Fruit fly (Drosophila melanogaster) whole organism, embryonic: Measurements from ENCODE around the gene CG14961.

Experiments
- B-H2 ChIP-seq: fragments of 200-800 bp; sonication (Bioruptor generic); optimal IDR thresholded peaks from 2 replicates; lab custom pipeline; 2018; ENCODE audit warnings: missing biosample characterization, mild to moderate bottlenecking, missing genetic modification characterization
- CG10366 ChIP-seq: fragments of 200-800 bp; sonication (Bioruptor generic); IDR thresholded peaks from 2 replicates; pipeline ENCODE4 v1.3.6; 2022; ENCODE audit warnings: missing biosample characterization, missing genetic modification characterization
- CG10543 ChIP-seq: fragments of 200-800 bp; sonication (Bioruptor generic); optimal IDR thresholded peaks from 3 replicates; lab custom pipeline; 2017; ENCODE audit warnings: missing biosample characterization, mild to moderate bottlenecking, missing genetic modification characterization, moderate library complexity
- CG11398 ChIP-seq: fragments of 200-800 bp; sonication (Bioruptor generic); optimal IDR thresholded peaks from 2 replicates; lab custom pipeline; 2016; ENCODE audit warnings: missing biosample characterization, missing genetic modification characterization
- CG11695 ChIP-seq: fragments of 200-800 bp; sonication (Bioruptor generic); IDR thresholded peaks from 3 replicates; pipeline ENCODE4 v1.3.6; 2022; ENCODE audit warnings: missing biosample characterization, missing genetic modification characterization
- CG12155 ChIP-seq: fragments of 200-800 bp; sonication (Bioruptor generic); optimal IDR thresholded peaks from 3 replicates; lab custom pipeline; 2016; ENCODE audit warnings: missing biosample characterization, missing genetic modification characterization
- CG12659 ChIP-seq: fragments of 200-800 bp; sonication (Bioruptor generic); optimal IDR thresholded peaks from 3 replicates; lab custom pipeline; 2017; ENCODE audit warnings: mild to moderate bottlenecking, missing biosample characterization, missing genetic modification reagents, missing genetic modification characterization
- CG14667 ChIP-seq: fragments of 200-800 bp; sonication (Bioruptor generic); IDR thresholded peaks from 2 replicates; pipeline ENCODE4 v1.3.6; 2022; ENCODE audit warnings: missing biosample characterization, missing genetic modification characterization
- CG15073 ChIP-seq: fragments of 200-800 bp; sonication (Bioruptor generic); optimal IDR thresholded peaks from 2 replicates; lab custom pipeline; 2016; ENCODE audit warnings: missing biosample characterization, missing genetic modification characterization
- CG1647 ChIP-seq: fragments of 200-800 bp; sonication (Bioruptor generic); optimal IDR thresholded peaks from 3 replicates; lab custom pipeline; 2016; ENCODE audit warnings: missing biosample characterization, missing genetic modification characterization
- CG17612 ChIP-seq: fragments of 200-800 bp; sonication (Bioruptor generic); IDR thresholded peaks from 2 replicates; pipeline ENCODE4 v1.3.6; 2022; ENCODE audit warnings: missing biosample characterization, missing genetic modification characterization
- CG17829 ChIP-seq: fragments of 200-800 bp; optimal IDR thresholded peaks from 2 replicates; lab custom pipeline; 2019; ENCODE audit warnings: missing biosample characterization, mild to moderate bottlenecking, missing genetic modification characterization, moderate library complexity
- CG2116 ChIP-seq: fragments of 200-800 bp; sonication (Bioruptor generic); optimal IDR thresholded peaks from 3 replicates; lab custom pipeline; 2018; ENCODE audit warnings: missing biosample characterization, mild to moderate bottlenecking, missing genetic modification characterization
- CG2712 ChIP-seq: fragments of 200-800 bp; optimal IDR thresholded peaks from 3 replicates; lab custom pipeline; 2019; ENCODE audit warnings: missing biosample characterization, mild to moderate bottlenecking, missing genetic modification characterization, moderate library complexity
- CG30020 ChIP-seq: fragments of 200-800 bp; optimal IDR thresholded peaks from 2 replicates; lab custom pipeline; 2019; ENCODE audit warnings: missing biosample characterization, mild to moderate bottlenecking, missing genetic modification characterization, moderate library complexity
- CG30431 ChIP-seq: fragments of 200-800 bp; sonication (Bioruptor generic); optimal IDR thresholded peaks from 2 replicates; lab custom pipeline; 2017; ENCODE audit warnings: missing biosample characterization, missing genetic modification characterization
- CG3163 ChIP-seq: fragments of 200-800 bp; sonication (Bioruptor generic); optimal IDR thresholded peaks from 3 replicates; lab custom pipeline; 2016; ENCODE audit warnings: missing biosample characterization, missing genetic modification characterization
- CG32767 ChIP-seq: fragments of 200-800 bp; sonication (Bioruptor generic); IDR thresholded peaks from 2 replicates; pipeline ENCODE4 v1.3.6; 2022; ENCODE audit warnings: missing biosample characterization, missing genetic modification characterization
- CG32772 ChIP-seq: fragments of 200-800 bp; sonication (Bioruptor generic); IDR thresholded peaks from 2 replicates; pipeline ENCODE4 v1.3.6; 2022; ENCODE audit warnings: missing biosample characterization, missing genetic modification characterization
- CG3407 ChIP-seq: fragments of 200-800 bp; sonication (Bioruptor generic); optimal IDR thresholded peaks from 2 replicates; lab custom pipeline; 2018; ENCODE audit warnings: missing biosample characterization, mild to moderate bottlenecking, missing genetic modification characterization
- CG6765 ChIP-seq: fragments of 200-800 bp; sonication (Bioruptor generic); optimal IDR thresholded peaks from 3 replicates; lab custom pipeline; 2017; ENCODE audit warnings: missing biosample characterization, mild to moderate bottlenecking, missing genetic modification characterization
- CG9437 ChIP-seq: fragments of 200-800 bp; sonication (Bioruptor generic); optimal IDR thresholded peaks from 2 replicates; lab custom pipeline; 2018; ENCODE audit warnings: missing biosample characterization, mild to moderate bottlenecking, missing genetic modification characterization
- CG9609 ChIP-seq: fragments of 200-800 bp; sonication (Bioruptor generic); optimal IDR thresholded peaks from 3 replicates; lab custom pipeline; 2016; ENCODE audit warnings: missing biosample characterization, missing genetic modification characterization
- CG9727 ChIP-seq: fragments of 200-800 bp; sonication (Bioruptor generic); optimal IDR thresholded peaks from 3 replicates; lab custom pipeline; 2017; ENCODE audit warnings: missing biosample characterization, mild to moderate bottlenecking, missing genetic modification characterization
- CG9932 ChIP-seq: fragments of 200-800 bp; sonication (Bioruptor generic); IDR thresholded peaks from 2 replicates; pipeline ENCODE4 v1.3.6; 2022; ENCODE audit warnings: missing biosample characterization, missing genetic modification characterization
- Chrac-16 ChIP-seq: fragments of 200-800 bp; sonication (Bioruptor generic); optimal IDR thresholded peaks from 3 replicates; lab custom pipeline; 2016; ENCODE audit warnings: missing biosample characterization, missing genetic modification characterization
- D ChIP-seq, 2 experiments: fragments of 200-800 bp in 1 of 2; fragments of >200 bp in 1 of 2; sonication (Bioruptor generic) in 1 of 2; optimal IDR thresholded peaks; 2 replicates in 1 of 2; 3 replicates in 1 of 2; lab custom pipeline; 2017; ENCODE audit warnings: mild to moderate bottlenecking in 1 of 2, missing biosample characterization in 1 of 2, missing genetic modification characterization in 1 of 2, missing genetic modification reagents in 1 of 2
- Elba2 ChIP-seq: fragments of 200-800 bp; sonication (Bioruptor generic); optimal IDR thresholded peaks from 3 replicates; lab custom pipeline; 2016; ENCODE audit warnings: missing biosample characterization, missing genetic modification characterization
- Fer2 ChIP-seq: fragments of 200-800 bp; sonication (Bioruptor generic); optimal IDR thresholded peaks from 2 replicates; lab custom pipeline; 2018; ENCODE audit warnings: missing biosample characterization, mild to moderate bottlenecking, missing genetic modification characterization, moderate library complexity
- Max ChIP-seq: fragments of 200-800 bp; sonication (Bioruptor generic); optimal IDR thresholded peaks from 2 replicates; lab custom pipeline; 2016; ENCODE audit warnings: missing biosample characterization, mild to moderate bottlenecking, missing genetic modification characterization
- Ptx1 ChIP-seq: fragments of 200-800 bp; sonication (Bioruptor generic); IDR thresholded peaks from 2 replicates; pipeline ENCODE4 v1.3.6; 2022; ENCODE audit warnings: missing biosample characterization, missing genetic modification characterization
- Sox100B ChIP-seq: fragments of 200-800 bp; sonication (Bioruptor generic); optimal IDR thresholded peaks from 3 replicates; lab custom pipeline; 2018; ENCODE audit warnings: missing biosample characterization, mild to moderate bottlenecking, missing genetic modification characterization
- Trl ChIP-seq, 3 experiments: fragments of >200 bp in 2 of 3; fragments of 200-800 bp in 1 of 3; sonication (Bioruptor generic) in 1 of 3; optimal IDR thresholded peaks; 2 replicates in 1 of 3; 3 replicates in 2 of 3; lab custom pipeline; 2016 to 2017; ENCODE audit warnings: missing biosample characterization in 1 of 3, missing genetic modification characterization in 1 of 3
- ap ChIP-seq: fragments of 200-800 bp; sonication (Bioruptor generic); IDR thresholded peaks from 2 replicates; pipeline ENCODE4 v1.3.6; 2022; ENCODE audit warnings: missing biosample characterization, missing genetic modification characterization
- bsh ChIP-seq, 2 experiments: fragments of 200-800 bp; sonication (Bioruptor generic); optimal IDR thresholded peaks; 2 replicates each; lab custom pipeline; 2017 to 2018; ENCODE audit warnings: mild to moderate bottlenecking in 2 of 2, missing biosample characterization in 2 of 2, missing genetic modification characterization in 2 of 2, moderate library complexity in 1 of 2
- dimm ChIP-seq: fragments of 200-800 bp; sonication (Bioruptor generic); IDR thresholded peaks from 2 replicates; pipeline ENCODE4 v1.3.6; 2022; ENCODE audit warnings: missing biosample characterization, missing genetic modification characterization
- gfzf ChIP-seq: fragments of 200-800 bp; sonication (Bioruptor generic); optimal IDR thresholded peaks from 2 replicates; lab custom pipeline; 2016; ENCODE audit warnings: missing biosample characterization, mild to moderate bottlenecking, missing genetic modification characterization, moderate library complexity
- grau ChIP-seq: fragments of 200-800 bp; optimal IDR thresholded peaks from 3 replicates; lab custom pipeline; 2019; ENCODE audit warnings: missing biosample characterization, mild to moderate bottlenecking, missing genetic modification characterization, moderate library complexity
- hth ChIP-seq: fragments of >200 bp; optimal IDR thresholded peaks from 2 replicates; lab custom pipeline; 2017; ENCODE audit warnings: inconsistent platforms
- insv ChIP-seq, 2 experiments: fragments of 200-800 bp; sonication (Bioruptor generic); optimal IDR thresholded peaks; 3 replicates each; lab custom pipeline; 2016 to 2018; ENCODE audit warnings: missing biosample characterization in 2 of 2, missing genetic modification characterization in 2 of 2
- lov ChIP-seq, 2 experiments: fragments of 200-800 bp in 1 of 2; fragments of >200 bp in 1 of 2; sonication (Bioruptor generic) in 1 of 2; IDR thresholded peaks in 1 of 2; optimal IDR thresholded peaks in 1 of 2; 2 replicates in 1 of 2; 3 replicates in 1 of 2; pipeline versions ENCODE4 v1.3.6 to Lab custom; 2017 to 2022; ENCODE audit warnings: missing biosample characterization in 1 of 2, missing genetic modification characterization in 1 of 2
- nom ChIP-seq: fragments of 200-800 bp; sonication (Bioruptor generic); optimal IDR thresholded peaks from 2 replicates; lab custom pipeline; 2017; ENCODE audit warnings: missing biosample characterization, missing genetic modification characterization, mild to moderate bottlenecking, moderate library complexity, missing genetic modification reagents
- org-1 ChIP-seq: fragments of 200-800 bp; sonication (Bioruptor generic); optimal IDR thresholded peaks from 2 replicates; lab custom pipeline; 2017; ENCODE audit warnings: missing biosample characterization, missing genetic modification characterization
- phol ChIP-seq: fragments of 200-800 bp; sonication (Bioruptor generic); optimal IDR thresholded peaks from 3 replicates; lab custom pipeline; 2018; ENCODE audit warnings: missing biosample characterization, mild to moderate bottlenecking, missing genetic modification characterization, moderate library complexity
- salm ChIP-seq: fragments of 200-800 bp; sonication (Bioruptor generic); optimal IDR thresholded peaks from 2 replicates; lab custom pipeline; 2018; ENCODE audit warnings: missing biosample characterization, mild to moderate bottlenecking, missing genetic modification characterization
- unc-4 ChIP-seq: fragments of 200-800 bp; sonication (Bioruptor generic); IDR thresholded peaks from 2 replicates; pipeline ENCODE4 v1.3.6; 2022; ENCODE audit warnings: missing biosample characterization, missing genetic modification characterization; ENCODE audit not compliant: partially characterized antibody
- vfl ChIP-seq: fragments of 200-800 bp; sonication (Bioruptor generic); optimal IDR thresholded peaks from 2 replicates; lab custom pipeline; 2016; ENCODE audit warnings: missing biosample characterization, missing genetic modification characterization
- wdn ChIP-seq: fragments of 200-800 bp; sonication (Bioruptor generic); IDR thresholded peaks from 2 replicates; pipeline ENCODE4 v1.3.6; 2022; ENCODE audit warnings: missing biosample characterization, missing genetic modification characterization
- z ChIP-seq: fragments of 200-800 bp; sonication (Bioruptor generic); IDR thresholded peaks from 3 replicates; pipeline ENCODE4 v1.3.6; 2022; ENCODE audit warnings: missing biosample characterization, missing genetic modification characterization

The CG14961 gene

dm6 chr3L:3382489-3382879, 52.6 kb downstream of the CG14961 start (continued):
- TF ChIP-seq CG14667 (GFP tag; lab: Robert Waterston, UW) (peak; percentile 74), lov (optimal IDR thresholded peaks at IDR 0.05; lab: Kevin White, UChicago) (no peak), lov (GFP tag; IDR thresholded peaks at IDR 0.05; lab: Robert Waterston, UW) (peak; percentile 83), wdn (GFP tag; lab: Robert Waterston, UW) (peak; percentile 85), CG30431 (GFP tag; lab: Kevin White, UChicago) (peak; percentile 61), CG32772 (GFP tag; lab: Robert Waterston, UW) (peak; percentile 84), gfzf (GFP tag; lab: Kevin White, UChicago) (no peak), CG10366 (GFP tag; lab: Robert Waterston, UW) (peak; percentile 83), CG30020 (tag; lab: Kevin White, UChicago) (peak; percentile 42), CG9609 (GFP tag; lab: Kevin White, UChicago) (peak; percentile 62), CG12155 (GFP tag; lab: Kevin White, UChicago) (peak; percentile 83), grau (peak; percentile 88), D (optimal IDR thresholded peaks at IDR 0.05; lab: Kevin White, UChicago) (no peak), D (GFP tag; optimal IDR thresholded peaks at IDR 0.05; lab: Kevin White, UChicago) (peak; percentile 79), ap (GFP tag; lab: Robert Waterston, UW) (peak; percentile 57; the same call in 1 of the 2 replicates), CG3163 (GFP tag; lab: Kevin White, UChicago) (peak; percentile 17), vfl (peak; percentile 70), CG15073 (GFP tag; lab: Kevin White, UChicago) (peak; percentile 30), unc-4 (no peak), CG9727 (peak; percentile 85), nom (GFP tag; lab: Kevin White, UChicago) (peak; percentile 0), CG2116 (peak; percentile 53), CG17829 (tag; lab: Kevin White, UChicago) (peak; percentile 89), Fer2 (tag; lab: Kevin White, UChicago) (peak; percentile 36), Sox100B (GFP tag; lab: Kevin White, UChicago) (peak; percentile 74), Chrac-16 (peak; percentile 81), CG11695 (GFP tag; lab: Robert Waterston, UW) (peak; percentile 87), CG1647 (GFP tag; lab: Kevin White, UChicago) (peak; percentile 79), Max (GFP tag; lab: Kevin White, UChicago) (peak; percentile 79), CG12659 (GFP tag; lab: Kevin White, UChicago) (peak; percentile 78), CG10543 (GFP tag; lab: Kevin White, UChicago) (peak; percentile 51), phol (tag; lab: Kevin White, UChicago) (peak; percentile 89), bsh (GFP tag; optimal IDR thresholded peaks at IDR 0.05; lab: Kevin White, UChicago) (peak; percentile 20 to 90), insv (GFP tag; optimal IDR thresholded peaks at IDR 0.05; lab: Kevin White, UChicago) (no peak), CG3407 (peak; percentile 70), B-H2 (GFP tag; lab: Kevin White, UChicago) (peak; percentile 34), org-1 (peak; percentile 79), CG2712 (peak; percentile 94), hth (lab: Kevin White, UChicago) (no peak), Elba2 (peak; percentile 2), CG17612 (GFP tag; lab: Robert Waterston, UW) (peak; percentile 64), CG9437 (GFP tag; lab: Kevin White, UChicago) (peak; percentile 69), CG9932 (GFP tag; lab: Robert Waterston, UW) (peak; percentile 90), dimm (GFP tag; lab: Robert Waterston, UW) (peak; percentile 33; the same call in 1 of the 2 replicates), salm (tag; lab: Kevin White, UChicago) (peak; percentile 80), CG32767 (GFP tag; lab: Robert Waterston, UW) (peak; percentile 56; the same call in 1 of the 2 replicates), z (GFP tag; lab: Robert Waterston, UW) (peak; percentile 46; the same call in 1 of the 3 replicates), CG6765 (GFP tag; lab: Kevin White, UChicago) (peak; percentile 74), CG11398 (GFP tag; lab: Kevin White, UChicago) (peak; percentile 70), Ptx1 (peak; percentile 85), Trl (optimal IDR thresholded peaks at IDR 0.05; lab: Kevin White, UChicago) (no peak), Trl (GFP tag; optimal IDR thresholded peaks at IDR 0.05; lab: Kevin White, UChicago) (peak; percentile 75)
